Fruit fly (Drosophila melanogaster): ENCODE results near the gene Dys.

Dys gene

dm6 chr3R:19568736-19569135, 107.9 kb downstream of the Dys start (continued):
- no peak for TF ChIP-seq ewg (GFP tag; optimal IDR thresholded peaks at IDR 0.05)
- no peak for TF ChIP-seq sima (GFP tag; optimal IDR thresholded peaks at IDR 0.05)
- TF ChIP-seq NFAT (GFP tag; IDR thresholded peaks at IDR 0.05): no peak
- no peak for TF ChIP-seq CG18011 (GFP tag; optimal IDR thresholded peaks at IDR 0.05)
- TF ChIP-seq Doc3 (GFP tag; IDR thresholded peaks at IDR 0.05; ENCODE audit: partially characterized antibody): peak; percentile 49; the same call in 1 of the 3 replicates
- no peak for TF ChIP-seq Fer2 (tag; optimal IDR thresholded peaks at IDR 0.05)
- TF ChIP-seq Trl (optimal IDR thresholded peaks at IDR 0.05): peak; percentile 68 to 83
- TF ChIP-seq Trl (GFP tag; optimal IDR thresholded peaks at IDR 0.05): no peak
- peak; percentile 51; the same call in 2 of the 4 replicates for TF ChIP-seq Dll (GFP tag; IDR thresholded peaks at IDR 0.05; ENCODE audit: partially characterized antibody)
- peak; percentile 64; the same call in 1 of the 2 replicates for TF ChIP-seq Bgb (GFP tag; IDR thresholded peaks at IDR 0.05; ENCODE audit: partially characterized antibody)
- no peak for TF ChIP-seq CG4730 (GFP tag; IDR thresholded peaks at IDR 0.05)
- no peak for TF ChIP-seq CG11723 (GFP tag; optimal IDR thresholded peaks at IDR 0.05)
- TF ChIP-seq ac (GFP tag; optimal IDR thresholded peaks at IDR 0.05): no peak
- TF ChIP-seq bab2 (GFP tag; optimal IDR thresholded peaks at IDR 0.05): no peak
- TF ChIP-seq corto (GFP tag; optimal IDR thresholded peaks at IDR 0.05): peak; percentile 11
- TF ChIP-seq Bteb2 (GFP tag; optimal IDR thresholded peaks at IDR 0.05): no peak
- TF ChIP-seq pros (GFP tag; optimal IDR thresholded peaks at IDR 0.05): peak; percentile 15
- no peak for TF ChIP-seq CG8089 (GFP tag; optimal IDR thresholded peaks at IDR 0.05)
- TF ChIP-seq salm (tag; optimal IDR thresholded peaks at IDR 0.05): peak; percentile 57
- no peak for TF ChIP-seq CG15696 (tag; optimal IDR thresholded peaks at IDR 0.05)
- TF ChIP-seq CG17568 (GFP tag; optimal IDR thresholded peaks at IDR 0.05): no peak
- TF ChIP-seq amos (GFP tag; IDR thresholded peaks at IDR 0.05; ENCODE audit: partially characterized antibody): peak; percentile 44; the same call in 1 of the 2 replicates
- peak; percentile 100 for TF ChIP-seq z (GFP tag; IDR thresholded peaks at IDR 0.05)
- no peak for TF ChIP-seq repo (GFP tag; optimal IDR thresholded peaks at IDR 0.05)
- no peak for TF ChIP-seq CG15514 (GFP tag; optimal IDR thresholded peaks at IDR 0.05)
- TF ChIP-seq D (optimal IDR thresholded peaks at IDR 0.05): no peak
- TF ChIP-seq D (GFP tag; optimal IDR thresholded peaks at IDR 0.05): no peak
- no peak for TF ChIP-seq CG12299 (tag; optimal IDR thresholded peaks at IDR 0.05)
- TF ChIP-seq tna (GFP tag; IDR thresholded peaks at IDR 0.05; ENCODE audit: partially characterized antibody): peak; percentile 52; the same call in 1 of the 2 replicates
- no peak for TF ChIP-seq CG6854 (GFP tag; optimal IDR thresholded peaks at IDR 0.05)
- peak; percentile 34; the same call in 1 of the 3 replicates for TF ChIP-seq Opbp (GFP tag; IDR thresholded peaks at IDR 0.05; ENCODE audit: partially characterized antibody)
- TF ChIP-seq sna (GFP tag; IDR thresholded peaks at IDR 0.05; ENCODE audit: partially characterized antibody): peak; percentile 73
- no peak for TF ChIP-seq sqz (GFP tag; optimal IDR thresholded peaks at IDR 0.05)
- TF ChIP-seq CG10321 (GFP tag; IDR thresholded peaks at IDR 0.05): no peak
- no peak for TF ChIP-seq CG12071 (GFP tag; optimal IDR thresholded peaks at IDR 0.05)
- TF ChIP-seq Hmx (GFP tag; optimal IDR thresholded peaks at IDR 0.05): no peak
- TF ChIP-seq Ets65A (GFP tag): no peak
- TF ChIP-seq Max (GFP tag; optimal IDR thresholded peaks at IDR 0.05): no peak
- peak; percentile 86 for TF ChIP-seq hkb (optimal IDR thresholded peaks at IDR 0.05)
- no peak for TF ChIP-seq hkb (GFP tag; IDR thresholded peaks at IDR 0.05)
- no peak for TF ChIP-seq fd102C (GFP tag; optimal IDR thresholded peaks at IDR 0.05)
- TF ChIP-seq mld (GFP tag; IDR thresholded peaks at IDR 0.05; ENCODE audit: partially characterized antibody): peak; percentile 20; the same call in 1 of the 3 replicates
- no peak for TF ChIP-seq chm (GFP tag; IDR thresholded peaks at IDR 0.05)
- no peak for TF ChIP-seq eve (GFP tag; optimal IDR thresholded peaks at IDR 0.05)
- no peak for TF ChIP-seq fd64A (GFP tag; optimal IDR thresholded peaks at IDR 0.05)
- no peak for TF ChIP-seq gce (GFP tag; IDR thresholded peaks at IDR 0.05)
- no peak for TF ChIP-seq knrl (GFP tag; IDR thresholded peaks at IDR 0.05; ENCODE audit: partially characterized antibody)
- no peak for TF ChIP-seq CG31388 (GFP tag; optimal IDR thresholded peaks at IDR 0.05)
- TF ChIP-seq CG2889 (GFP tag; IDR thresholded peaks at IDR 0.05): no peak
- peak; percentile 69 for TF ChIP-seq gcm (GFP tag; optimal IDR thresholded peaks at IDR 0.05)
- TF ChIP-seq grn (GFP tag; optimal IDR thresholded peaks at IDR 0.05): no peak
